Fruit fly (Drosophila melanogaster): Measurements from ENCODE around the gene CG12071.

The CG12071 gene

DNA sequence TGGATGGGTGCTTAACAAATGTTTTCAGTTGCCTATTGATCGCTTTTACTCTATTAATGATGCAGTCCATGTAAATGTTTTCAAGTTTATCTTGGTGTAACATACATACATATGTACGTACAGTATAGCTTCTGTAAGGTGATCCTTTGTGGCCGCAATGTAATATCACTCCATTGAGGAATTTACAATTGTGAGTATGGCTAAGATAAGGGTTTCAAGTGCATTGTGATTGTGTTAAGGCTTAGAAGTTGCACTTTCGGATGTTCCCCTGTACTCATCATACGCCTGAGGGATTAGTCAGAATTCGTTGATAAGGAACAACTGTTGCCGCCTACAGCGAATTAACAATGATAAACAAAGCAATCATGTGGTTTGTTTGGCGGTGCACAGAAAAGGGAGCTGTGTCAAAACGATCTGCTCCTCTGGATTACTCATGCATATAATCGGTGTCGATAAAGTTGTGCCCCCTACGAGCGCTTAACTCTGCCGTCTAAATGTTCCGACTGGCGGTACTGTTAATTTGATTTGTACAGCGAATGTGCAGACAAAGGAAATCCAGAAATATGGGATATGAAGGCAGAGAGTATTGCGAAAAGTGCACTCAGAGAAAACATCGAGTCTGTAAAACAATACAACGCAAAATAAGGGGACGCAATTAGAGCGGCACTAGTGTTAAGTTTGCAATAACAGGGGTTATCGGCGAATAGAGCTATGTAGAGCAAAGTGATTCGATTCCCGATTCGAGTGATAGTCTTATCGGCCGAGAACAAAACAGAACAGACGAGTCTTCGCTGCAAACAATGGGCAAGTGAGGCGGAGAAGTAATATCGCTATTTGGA is 7.1 kb upstream of the CG12071 start (continued):
- TF ChIP-seq Mes4 (GFP tag; optimal IDR thresholded peaks at IDR 0.05) (no peak), peb (GFP tag; IDR thresholded peaks at IDR 0.05) (peak; percentile 45; the same call in 1 of the 2 replicates), CG14667 (GFP tag; IDR thresholded peaks at IDR 0.05) (peak; percentile 45), TFAM (GFP tag; optimal IDR thresholded peaks at IDR 0.05) (no peak), unc-4 (GFP tag; IDR thresholded peaks at IDR 0.05; ENCODE audit: partially characterized antibody) (no peak), ci (GFP tag; IDR thresholded peaks at IDR 0.05) (peak; percentile 85), Awh (GFP tag; IDR thresholded peaks at IDR 0.05) (no peak), Fer3 (tag; optimal IDR thresholded peaks at IDR 0.05) (peak; percentile 71), CG12071 (GFP tag; optimal IDR thresholded peaks at IDR 0.05) (peak; percentile 67), pho (GFP tag; optimal IDR thresholded peaks at IDR 0.05) (peak; percentile 9), cad (GFP tag; optimal IDR thresholded peaks at IDR 0.05) (no peak), CG16815 (GFP tag; optimal IDR thresholded peaks at IDR 0.05) (peak; percentile 4), Bgb (GFP tag; IDR thresholded peaks at IDR 0.05; ENCODE audit: partially characterized antibody) (no peak), MTF-1 (GFP tag; optimal IDR thresholded peaks at IDR 0.05; ENCODE audit: borderline replicate concordance) (no peak), pnt (GFP tag; optimal IDR thresholded peaks at IDR 0.05) (peak; percentile 52), CG15011 (GFP tag; optimal IDR thresholded peaks at IDR 0.05) (peak; percentile 17), Xrp1 (GFP tag; IDR thresholded peaks at IDR 0.05) (peak; percentile 77), CG13123 (GFP tag; optimal IDR thresholded peaks at IDR 0.05) (peak; percentile 27), oc (tag; optimal IDR thresholded peaks at IDR 0.05) (peak; percentile 71), D19B (GFP tag; optimal IDR thresholded peaks at IDR 0.05) (no peak), CG31441 (GFP tag; IDR thresholded peaks at IDR 0.05) (no peak; the same call in 1 of the 2 replicates), esg (GFP tag; conservative IDR thresholded peaks at IDR 0.05) (peak; percentile 57), CG8359 (GFP tag; optimal IDR thresholded peaks at IDR 0.05; ENCODE audit: borderline replicate concordance) (no peak), CG4404 (GFP tag; IDR thresholded peaks at IDR 0.05) (no peak), CG3163 (GFP tag; optimal IDR thresholded peaks at IDR 0.05) (no peak), CG12219 (GFP tag; optimal IDR thresholded peaks at IDR 0.05) (peak; percentile 58), Mrtf (GFP tag; IDR thresholded peaks at IDR 0.05) (peak; percentile 77; the same call in 2 of the 3 replicates), pb (GFP tag; optimal IDR thresholded peaks at IDR 0.05) (no peak), CG17829 (tag; optimal IDR thresholded peaks at IDR 0.05) (peak; percentile 31), z (GFP tag; IDR thresholded peaks at IDR 0.05) (no peak), CG6854 (GFP tag; optimal IDR thresholded peaks at IDR 0.05) (no peak), sqz (GFP tag; optimal IDR thresholded peaks at IDR 0.05) (no peak), CG34422 (GFP tag; IDR thresholded peaks at IDR 0.05) (peak; percentile 40; the same call in 1 of the 3 replicates), salm (tag; optimal IDR thresholded peaks at IDR 0.05) (peak; percentile 29), Scr (GFP tag; IDR thresholded peaks at IDR 0.05; ENCODE audit: partially characterized antibody) (no peak), gcm (GFP tag; optimal IDR thresholded peaks at IDR 0.05) (peak; percentile 32), Spps (tag; optimal IDR thresholded peaks at IDR 0.05) (no peak), bab2 (GFP tag; optimal IDR thresholded peaks at IDR 0.05) (peak; percentile 82), NfI (GFP tag; optimal IDR thresholded peaks at IDR 0.05) (peak; percentile 69), CG18262 (tag; optimal IDR thresholded peaks at IDR 0.05) (peak; percentile 64), pzg (GFP tag; optimal IDR thresholded peaks at IDR 0.05) (no peak), CG9609 (GFP tag; optimal IDR thresholded peaks at IDR 0.05) (peak; percentile 33), HLH54F (GFP tag; optimal IDR thresholded peaks at IDR 0.05) (peak; percentile 18), lmd (GFP tag; IDR thresholded peaks at IDR 0.05) (peak; percentile 74), CG7839 (tag; optimal IDR thresholded peaks at IDR 0.05) (peak; percentile 84), bbx (GFP tag; IDR thresholded peaks at IDR 0.05; ENCODE audit: partially characterized antibody) (no peak), CG12236 (GFP tag; optimal IDR thresholded peaks at IDR 0.05) (no peak), Camta (GFP tag; optimal IDR thresholded peaks at IDR 0.05) (peak; percentile 49), CG9932 (GFP tag; IDR thresholded peaks at IDR 0.05) (peak; percentile 66)
